Fruit fly (Drosophila melanogaster): ENCODE results near the gene CG2200.

The CG2200 gene

dm6 chrX:13088025-13088805 lies 5.9 kb upstream of the CG2200 start (continued):
- TF ChIP-seq Bdp1 (GFP tag; optimal IDR thresholded peaks at IDR 0.05) (no peak), chinmo (GFP tag; IDR thresholded peaks at IDR 0.05; ENCODE audit: partially characterized antibody) (0 out of 4 replicates have a peak, but pooled peaks have one; percentile 16), CG2712 (tag; optimal IDR thresholded peaks at IDR 0.05) (peak; percentile 26), CG4282 (GFP tag; optimal IDR thresholded peaks at IDR 0.05) (peak; percentile 16), Hsf (GFP tag; optimal IDR thresholded peaks at IDR 0.05) (peak; percentile 30), Hey (tag; optimal IDR thresholded peaks at IDR 0.05) (no peak), dan (GFP tag; IDR thresholded peaks at IDR 0.05) (no peak), nom (GFP tag; optimal IDR thresholded peaks at IDR 0.05) (no peak), CG9437 (GFP tag; optimal IDR thresholded peaks at IDR 0.05) (peak; percentile 18), esg (GFP tag; conservative IDR thresholded peaks at IDR 0.05) (no peak), B-H1 (GFP tag; IDR thresholded peaks at IDR 0.05) (no peak), CG2202 (tag; optimal IDR thresholded peaks at IDR 0.05) (peak; percentile 3), CG15601 (tag; optimal IDR thresholded peaks at IDR 0.05) (peak; percentile 34), Lim3 (GFP tag; IDR thresholded peaks at IDR 0.05) (no peak), sim (GFP tag; IDR thresholded peaks at IDR 0.05) (no peak), CG12104 (GFP tag; optimal IDR thresholded peaks at IDR 0.05) (peak; percentile 14), CG6254 (GFP tag; optimal IDR thresholded peaks at IDR 0.05) (no peak), CG12219 (GFP tag; optimal IDR thresholded peaks at IDR 0.05) (peak; percentile 41), tin (GFP tag; optimal IDR thresholded peaks at IDR 0.05) (no peak), cato (GFP tag; optimal IDR thresholded peaks at IDR 0.05; ENCODE audit: borderline replicate concordance) (no peak), row (GFP tag; IDR thresholded peaks at IDR 0.05) (peak; percentile 67), CG8290 (GFP tag; optimal IDR thresholded peaks at IDR 0.05) (no peak), CG8290 (tag; optimal IDR thresholded peaks at IDR 0.05) (peak in 1 of 2 experiments; percentile 65), CG3726 (GFP tag; IDR thresholded peaks at IDR 0.05) (no peak), D (optimal IDR thresholded peaks at IDR 0.05) (no peak), D (GFP tag; optimal IDR thresholded peaks at IDR 0.05) (no peak), eve (GFP tag; optimal IDR thresholded peaks at IDR 0.05) (no peak), CG7556 (GFP tag; optimal IDR thresholded peaks at IDR 0.05) (peak; percentile 34), CG16815 (GFP tag; optimal IDR thresholded peaks at IDR 0.05) (no peak), CG12391 (tag; optimal IDR thresholded peaks at IDR 0.05) (peak; percentile 20), CG3995 (GFP tag; optimal IDR thresholded peaks at IDR 0.05) (no peak), Sox102F (GFP tag; optimal IDR thresholded peaks at IDR 0.05) (peak; percentile 45), Deaf1 (tag; optimal IDR thresholded peaks at IDR 0.05) (peak; percentile 3), CG10209 (GFP tag; optimal IDR thresholded peaks at IDR 0.05) (peak; percentile 12), exex (tag; optimal IDR thresholded peaks at IDR 0.05) (peak; percentile 97), disco-r (GFP tag; optimal IDR thresholded peaks at IDR 0.05) (no peak)

dm6 chrX:13089375-13089774 lies 4.7 kb upstream of the CG2200 start:
- TF ChIP-seq Poxn (GFP tag; IDR thresholded peaks at IDR 0.05) (no peak), CG13775 (GFP tag; optimal IDR thresholded peaks at IDR 0.05) (peak; percentile 96), CG12744 (GFP tag; optimal IDR thresholded peaks at IDR 0.05) (no peak), Awh (GFP tag; IDR thresholded peaks at IDR 0.05) (0 out of 2 replicates have a peak, but pooled peaks have one; percentile 44), wor (GFP tag; IDR thresholded peaks at IDR 0.05) (no peak), sens (GFP tag) (peak; percentile 32), sim (GFP tag; IDR thresholded peaks at IDR 0.05) (no peak), da (GFP tag; optimal IDR thresholded peaks at IDR 0.05) (no peak), bowl (GFP tag; IDR thresholded peaks at IDR 0.05) (0 out of 2 replicates have a peak, but pooled peaks have one; percentile 9), CG8290 (GFP tag; optimal IDR thresholded peaks at IDR 0.05) (no peak), CG8290 (tag; optimal IDR thresholded peaks at IDR 0.05) (no peak), eve (GFP tag; optimal IDR thresholded peaks at IDR 0.05) (no peak), CG6689 (GFP tag; IDR thresholded peaks at IDR 0.05) (no peak), B-H2 (GFP tag; optimal IDR thresholded peaks at IDR 0.05) (no peak), Dfd (GFP tag; optimal IDR thresholded peaks at IDR 0.05) (no peak), CG9727 (GFP tag; optimal IDR thresholded peaks at IDR 0.05) (peak; percentile 23), Med (GFP tag) (peak; percentile 41), CG1024 (GFP tag; IDR thresholded peaks at IDR 0.05) (0 out of 2 replicates have a peak, but pooled peaks have one; percentile 4), CG17328 (GFP tag; IDR thresholded peaks at IDR 0.05) (peak; percentile 19; the same call in 1 of the 2 replicates), sqz (GFP tag; optimal IDR thresholded peaks at IDR 0.05) (no peak)

Measured in whole organism, embryonic.